Worm (Caenorhabditis elegans): ENCODE data around the gene C32B5.13.
"Not testable (repeated sequence)": the region's sequence is repeated elsewhere in the genome, so short reads cannot be mapped to it uniquely, and the experiment has no call there.

C32B5.13 gene

ce11 chrII:950374-950773 is 11.5 kb downstream of the C32B5.13 start (continued):
- TF ChIP-seq blmp-1 (tag; optimal IDR thresholded peaks at IDR 0.05) (no peak), Y116A8C.19 (tag; optimal IDR thresholded peaks at IDR 0.05; ENCODE audit: borderline replicate concordance) (no peak), ets-5 (GFP tag; IDR thresholded peaks at IDR 0.05) (no peak), ceh-90 (tag; optimal IDR thresholded peaks at IDR 0.05) (no peak), zip-4 (GFP tag; optimal IDR thresholded peaks at IDR 0.05) (peak; percentile 48), nhr-237 (tag; optimal IDR thresholded peaks at IDR 0.05) (no peak), ces-1 (GFP tag; optimal IDR thresholded peaks at IDR 0.05) (no peak)

ce11 chrII:948091-948490 is 13.8 kb downstream of the C32B5.13 start, which contains the start of gene fbxc-32:
fbxc-32 (minus strand) TSS chrII:948191.
- TF ChIP-seq elt-3 (tag; optimal IDR thresholded peaks at IDR 0.05) = no peak
- no peak for TF ChIP-seq snpc-4 (tag; optimal IDR thresholded peaks at IDR 0.05)
- no peak for TF ChIP-seq lir-3 (tag; optimal IDR thresholded peaks at IDR 0.05; ENCODE audit: poor library complexity)
- no peak for TF ChIP-seq hpl-2 (GFP tag; optimal IDR thresholded peaks at IDR 0.05)

ce11 chrII:943773-944172 is 18.1 kb downstream of the C32B5.13 start, which contains the start of gene clec-43:
clec-43 (plus strand) TSS chrII:944066.
- TF ChIP-seq pqm-1 (tag; optimal IDR thresholded peaks at IDR 0.05) (peak; percentile 15), lin-35 (GFP tag; optimal IDR thresholded peaks at IDR 0.05) (peak in 1 of 2 experiments; percentile 20), lin-15B (tag; optimal IDR thresholded peaks at IDR 0.05) (no peak), elt-2 (tag; optimal IDR thresholded peaks at IDR 0.05) (peak; percentile 94)

- no peak for TF ChIP-seq C04F5.9 (tag; optimal IDR thresholded peaks at IDR 0.05)
- peak; percentile 67 for TF ChIP-seq nhr-85 (tag)
- peak in 1 of 2 experiments; percentile 5 for TF ChIP-seq mdl-1 (tag; optimal IDR thresholded peaks at IDR 0.05)
- no peak for TF ChIP-seq elt-3 (tag; optimal IDR thresholded peaks at IDR 0.05)
- peak in 1 of 2 experiments; percentile 42 for TF ChIP-seq lin-35 (GFP tag; optimal IDR thresholded peaks at IDR 0.05)
- no peak for TF ChIP-seq efl-1 (optimal IDR thresholded peaks at IDR 0.05)
- TF ChIP-seq efl-1 (GFP tag; optimal IDR thresholded peaks at IDR 0.05 in 1 of 2) = peak in 1 of 2 experiments; percentile 86
- no peak for TF ChIP-seq zag-1 (tag; optimal IDR thresholded peaks at IDR 0.05)
Observed at ce11 chrII:940779-941178, 21.1 kb downstream of the C32B5.13 start, which contains the start of gene fbxc-36. fbxc-36 (plus strand) TSS chrII:940983.

- TF ChIP-seq lir-3 (tag; optimal IDR thresholded peaks at IDR 0.05; ENCODE audit: poor library complexity) = no peak
Observed at ce11 chrII:938549-938948, 23.3 kb downstream of the C32B5.13 start, which contains the start of gene R07C3.3. R07C3.3 (plus strand) TSS chrII:938849.

- no peak for TF ChIP-seq sup-37 (GFP tag; optimal IDR thresholded peaks at IDR 0.05)
- TF ChIP-seq tbx-2 (tag; optimal IDR thresholded peaks at IDR 0.05) = no peak
- TF ChIP-seq ces-1 (GFP tag; optimal IDR thresholded peaks at IDR 0.05) = no peak
- TF ChIP-seq snu-23 (GFP tag; optimal IDR thresholded peaks at IDR 0.05) = no peak
- no peak for TF ChIP-seq dpl-1 (GFP tag; optimal IDR thresholded peaks at IDR 0.05)
Observed at ce11 chrII:937265-937664, 24.6 kb downstream of the C32B5.13 start.

ce11 chrII:932718-933117 is 29.1 kb downstream of the C32B5.13 start, which contains the start of gene acs-15:
acs-15 (plus strand) TSS chrII:933018.
- no peak for TF ChIP-seq efl-1 (optimal IDR thresholded peaks at IDR 0.05)
- peak in 1 of 2 experiments; percentile 6 for TF ChIP-seq efl-1 (GFP tag; optimal IDR thresholded peaks at IDR 0.05 in 1 of 2)
- TF ChIP-seq lin-15B (tag; optimal IDR thresholded peaks at IDR 0.05) = no peak

ce11 chrII:930871-931270 is 31.0 kb downstream of the C32B5.13 start, which contains the start of gene fbxc-34:
fbxc-34 (plus strand) TSS chrII:931171.
- TF ChIP-seq hlh-4, egl-27, skn-1 (tag; optimal IDR thresholded peaks at IDR 0.05): not testable (repeated sequence)

Data from whole organism, L1 larva.